Fruit fly (Drosophila melanogaster) whole organism, wandering third instar larva: ENCODE data around the gene CG4271.

Experiments used
- Abd-B ChIP-seq: fragments of >200 bp; optimal IDR thresholded peaks from 2 replicates; lab custom pipeline; 2017; ENCODE audit warnings: missing biosample characterization, missing genetic modification characterization
- CG32264 ChIP-seq: fragments of 200-800 bp; sonication (Bioruptor generic); optimal IDR thresholded peaks from 2 replicates; lab custom pipeline; 2016; ENCODE audit warnings: missing biosample characterization, missing genetic modification characterization
- CG9705 ChIP-seq: fragments of 200-800 bp; sonication (Bioruptor generic); optimal IDR thresholded peaks from 2 replicates; lab custom pipeline; 2018; ENCODE audit warnings: missing biosample characterization, mild to moderate bottlenecking, missing genetic modification characterization
- GATAd ChIP-seq: sonication (Bioruptor generic); optimal IDR thresholded peaks from 2 replicates; lab custom pipeline; 2016; ENCODE audit warnings: missing biosample characterization, missing genetic modification characterization
- HLH106 ChIP-seq: fragments of 200-800 bp; optimal IDR thresholded peaks from 3 replicates; lab custom pipeline; 2019; ENCODE audit warnings: missing biosample characterization, mild to moderate bottlenecking, missing genetic modification characterization, moderate library complexity
- Hnf4 ChIP-seq: fragments of 200-800 bp; sonication (Bioruptor generic); optimal IDR thresholded peaks from 2 replicates; lab custom pipeline; 2016; ENCODE audit warnings: missing biosample characterization, mild to moderate bottlenecking, missing genetic modification characterization
- Hr83 ChIP-seq: fragments of 200-300 bp; sonication (Bioruptor generic); optimal IDR thresholded peaks from 2 replicates; lab custom pipeline; 2016; ENCODE audit warnings: missing biosample characterization, mild to moderate bottlenecking, missing genetic modification characterization, moderate library complexity; ENCODE audit not compliant: poor library complexity, severe bottlenecking
- Jra ChIP-seq: sonication (Bioruptor generic); optimal IDR thresholded peaks from 2 replicates; lab custom pipeline; 2016; ENCODE audit warnings: missing biosample characterization, missing genetic modification characterization
- Mio ChIP-seq: sonication (Bioruptor generic); optimal IDR thresholded peaks from 2 replicates; lab custom pipeline; 2016; ENCODE audit warnings: missing biosample characterization, missing genetic modification characterization
- Myc ChIP-seq: fragments of >200 bp; optimal IDR thresholded peaks from 2 replicates; lab custom pipeline; 2017
- N ChIP-seq: fragments of >200 bp; optimal IDR thresholded peaks from 2 replicates; lab custom pipeline; 2018; ENCODE audit warnings: missing biosample characterization, missing external identifiers, missing genetic modification characterization
- OdsH ChIP-seq: fragments of 200-800 bp; sonication (Bioruptor generic); optimal IDR thresholded peaks from 2 replicates; lab custom pipeline; 2016; ENCODE audit warnings: missing biosample characterization, mild to moderate bottlenecking, missing genetic modification characterization
- Sp1 ChIP-seq: fragments of 200-800 bp; sonication (Bioruptor generic); optimal IDR thresholded peaks from 3 replicates; lab custom pipeline; 2019; ENCODE audit warnings: missing biosample characterization, mild to moderate bottlenecking, missing genetic modification characterization, moderate library complexity
- Vsx2 ChIP-seq: fragments of 200-300, 225-300 bp; sonication (Bioruptor generic); optimal IDR thresholded peaks from 2 replicates; lab custom pipeline; 2018; ENCODE audit warnings: missing biosample characterization, missing genetic modification characterization; ENCODE audit not compliant: partially characterized antibody
- br ChIP-seq: fragments of 200-800 bp; sonication (Bioruptor generic); optimal IDR thresholded peaks from 2 replicates; lab custom pipeline; 2016; ENCODE audit warnings: missing biosample characterization, missing genetic modification characterization
- brk ChIP-seq: fragments of 200-800 bp; sonication (Bioruptor generic); optimal IDR thresholded peaks from 2 replicates; lab custom pipeline; 2016; ENCODE audit warnings: missing biosample characterization, mild to moderate bottlenecking, missing genetic modification characterization
- dl ChIP-seq, 2 experiments: fragments of 175-275, 200-275 bp in 1 of 2; fragments of 200-275 bp in 1 of 2; sonication (Bioruptor generic); optimal IDR thresholded peaks; lab custom pipeline; 2018; ENCODE audit warnings: mild to moderate bottlenecking in 2 of 2, missing biosample characterization in 2 of 2, missing genetic modification characterization in 2 of 2, moderate library complexity in 2 of 2; ENCODE audit not compliant: partially characterized antibody in 2 of 2, insufficient read depth in 1 of 2
- dmrt93B ChIP-seq: fragments of 200-800 bp; sonication (Bioruptor generic); optimal IDR thresholded peaks from 2 replicates; lab custom pipeline; 2018; ENCODE audit warnings: missing biosample characterization, mild to moderate bottlenecking, missing genetic modification characterization
- dsf ChIP-seq: sonication (Bioruptor generic); optimal IDR thresholded peaks from 2 replicates; lab custom pipeline; 2016; ENCODE audit warnings: missing biosample characterization, missing genetic modification characterization, borderline replicate concordance
- ey ChIP-seq: fragments of 200-800 bp; sonication (Bioruptor generic); optimal IDR thresholded peaks from 2 replicates; lab custom pipeline; 2016; ENCODE audit warnings: missing biosample characterization, missing genetic modification characterization
- foxo ChIP-seq, 2 experiments: fragments of 200-800 bp; sonication (Bioruptor generic); optimal IDR thresholded peaks; 2 replicates in 1 of 2; 3 replicates in 1 of 2; lab custom pipeline; 2016 to 2017; ENCODE audit warnings: missing biosample characterization in 2 of 2, missing genetic modification characterization in 2 of 2
- fru ChIP-seq: fragments of 200-800 bp; sonication (Bioruptor generic); optimal IDR thresholded peaks from 3 replicates; lab custom pipeline; 2016; ENCODE audit warnings: missing biosample characterization, mild to moderate bottlenecking, missing genetic modification characterization
- h ChIP-seq: fragments of 200-800 bp; sonication (Bioruptor generic); optimal IDR thresholded peaks from 3 replicates; lab custom pipeline; 2016; ENCODE audit warnings: missing biosample characterization, mild to moderate bottlenecking, missing genetic modification characterization
- jim ChIP-seq: fragments of 175-275, 200-325 bp; sonication (Bioruptor generic); optimal IDR thresholded peaks from 2 replicates; lab custom pipeline; 2016; ENCODE audit warnings: missing biosample characterization, mild to moderate bottlenecking, missing genetic modification characterization
- pan ChIP-seq: fragments of >200 bp; optimal IDR thresholded peaks from 2 replicates; lab custom pipeline; 2017
- psq ChIP-seq: fragments of 200-800 bp; sonication (Bioruptor generic); optimal IDR thresholded peaks from 3 replicates; lab custom pipeline; 2017; ENCODE audit warnings: missing biosample characterization, mild to moderate bottlenecking, missing genetic modification characterization, moderate library complexity
- rgr ChIP-seq: fragments of 200-800 bp; sonication (Bioruptor generic); optimal IDR thresholded peaks from 3 replicates; lab custom pipeline; 2016; ENCODE audit warnings: missing biosample characterization, mild to moderate bottlenecking, missing genetic modification characterization
- sage ChIP-seq: fragments of 200-800 bp; sonication (Bioruptor generic); optimal IDR thresholded peaks from 2 replicates; lab custom pipeline; 2016; ENCODE audit warnings: missing biosample characterization, mild to moderate bottlenecking, missing genetic modification characterization
- sv ChIP-seq: fragments of 200-800 bp; sonication (Bioruptor generic); optimal IDR thresholded peaks from 3 replicates; lab custom pipeline; 2016; ENCODE audit warnings: missing biosample characterization, missing genetic modification characterization
- tai ChIP-seq: sonication (Bioruptor generic); optimal IDR thresholded peaks from 2 replicates; lab custom pipeline; 2016; ENCODE audit warnings: missing biosample characterization, missing genetic modification characterization
- usp ChIP-seq: fragments of >200 bp; optimal IDR thresholded peaks from 2 replicates; lab custom pipeline; 2017; ENCODE audit warnings: missing biosample characterization, missing genetic modification characterization
- woc ChIP-seq: sonication (Bioruptor generic); optimal IDR thresholded peaks from 2 replicates; lab custom pipeline; 2016; ENCODE audit warnings: missing biosample characterization, mild to moderate bottlenecking, missing genetic modification characterization

CG4271 gene

dm6 chr2L:2289316-2289715, 4.4 kb downstream of the CG4271 start, which contains the start of gene CG17237:
Gene CG17237 (minus strand): TSS chr2L:2289416.
- no peak for TF ChIP-seq sv

dm6 chr2L:2290638-2291037, 5.7 kb downstream of the CG4271 start, which contains the start of gene robl22E:
Gene robl22E (minus strand): TSS chr2L:2290738.
- no peak for TF ChIP-seq sv
- TF ChIP-seq h (GFP tag; lab: Kevin White, UChicago) = no peak
- no peak for TF ChIP-seq OdsH (GFP tag; lab: Kevin White, UChicago)
- TF ChIP-seq CG9705 (GFP tag; lab: Kevin White, UChicago) = no peak
- no peak for TF ChIP-seq fru
- TF ChIP-seq sage (GFP tag; lab: Kevin White, UChicago) = no peak
- no peak for TF ChIP-seq Hnf4 (GFP tag; lab: Kevin White, UChicago)
- TF ChIP-seq brk = no peak
- no peak for TF ChIP-seq br (GFP tag; lab: Kevin White, UChicago)
- no peak for TF ChIP-seq dmrt93B (GFP tag; lab: Kevin White, UChicago)
- TF ChIP-seq dsf = no peak
- TF ChIP-seq Sp1 (GFP tag; lab: Kevin White, UChicago) = no peak
- TF ChIP-seq rgr (GFP tag; lab: Kevin White, UChicago) = no peak
- TF ChIP-seq pan (lab: Kevin White, UChicago) = no peak
- no peak for TF ChIP-seq Hr83

dm6 chr2L:2299803-2300202, 14.8 kb downstream of the CG4271 start, which contains the start of gene CG31949:
Gene CG31949 (plus strand): TSS chr2L:2300103.
- TF ChIP-seq fru (no peak), GATAd (GFP tag; lab: Kevin White, UChicago) (no peak), ey (GFP tag; lab: Kevin White, UChicago) (no peak), br (GFP tag; lab: Kevin White, UChicago) (no peak), Jra (GFP tag; lab: Kevin White, UChicago) (no peak), Vsx2 (GFP tag; lab: Kevin White, UChicago) (no peak), Hr83 (no peak), Mio (GFP tag; lab: Kevin White, UChicago) (no peak), jim (no peak), psq (GFP tag; lab: Kevin White, UChicago) (no peak), woc (no peak), rgr (GFP tag; lab: Kevin White, UChicago) (no peak), dmrt93B (GFP tag; lab: Kevin White, UChicago) (no peak), dl (GFP tag; optimal IDR thresholded peaks at IDR 0.05; lab: Kevin White, UChicago; ENCODE audit: insufficient read depth in 1 of 2, partially characterized antibody in 2 of 2) (no peak)
- TF ChIP-seq, all 38 proteins: peak for 0

- TF ChIP-seq Myc = no peak
- TF ChIP-seq, all 38 proteins: peak for 0
Observed at dm6 chr2L:2307648-2308047, 22.7 kb downstream of the CG4271 start, which contains the start of gene CG16995. Gene CG16995 (plus strand): TSS chr2L:2307948.

dm6 chr2L:2311449-2311848, 26.5 kb downstream of the CG4271 start, which contains the start of gene eys:
Gene eys (plus strand): TSS chr2L:2311680.
- TF ChIP-seq brk (no peak), HLH106 (tag; lab: Kevin White, UChicago) (no peak), Abd-B (GFP tag; lab: Kevin White, UChicago) (no peak), pan (lab: Kevin White, UChicago) (no peak), fru (no peak), tai (GFP tag; lab: Kevin White, UChicago) (no peak), usp (GFP tag; lab: Kevin White, UChicago) (no peak), N (GFP tag; lab: Kevin White, UChicago) (no peak), rgr (GFP tag; lab: Kevin White, UChicago) (no peak), dmrt93B (GFP tag; lab: Kevin White, UChicago) (no peak), dsf (no peak), Sp1 (GFP tag; lab: Kevin White, UChicago) (no peak), Hnf4 (GFP tag; lab: Kevin White, UChicago) (no peak), woc (no peak), foxo (GFP tag; optimal IDR thresholded peaks at IDR 0.05; lab: Kevin White, UChicago) (no peak), h (GFP tag; lab: Kevin White, UChicago) (no peak), dl (GFP tag; optimal IDR thresholded peaks at IDR 0.05; lab: Kevin White, UChicago; ENCODE audit: insufficient read depth in 1 of 2, partially characterized antibody in 2 of 2) (no peak), CG32264 (no peak), sv (no peak), GATAd (GFP tag; lab: Kevin White, UChicago) (no peak)
